Fruit fly (Drosophila melanogaster): ENCODE results near the gene ppk27.

ppk27 gene

DNA sequence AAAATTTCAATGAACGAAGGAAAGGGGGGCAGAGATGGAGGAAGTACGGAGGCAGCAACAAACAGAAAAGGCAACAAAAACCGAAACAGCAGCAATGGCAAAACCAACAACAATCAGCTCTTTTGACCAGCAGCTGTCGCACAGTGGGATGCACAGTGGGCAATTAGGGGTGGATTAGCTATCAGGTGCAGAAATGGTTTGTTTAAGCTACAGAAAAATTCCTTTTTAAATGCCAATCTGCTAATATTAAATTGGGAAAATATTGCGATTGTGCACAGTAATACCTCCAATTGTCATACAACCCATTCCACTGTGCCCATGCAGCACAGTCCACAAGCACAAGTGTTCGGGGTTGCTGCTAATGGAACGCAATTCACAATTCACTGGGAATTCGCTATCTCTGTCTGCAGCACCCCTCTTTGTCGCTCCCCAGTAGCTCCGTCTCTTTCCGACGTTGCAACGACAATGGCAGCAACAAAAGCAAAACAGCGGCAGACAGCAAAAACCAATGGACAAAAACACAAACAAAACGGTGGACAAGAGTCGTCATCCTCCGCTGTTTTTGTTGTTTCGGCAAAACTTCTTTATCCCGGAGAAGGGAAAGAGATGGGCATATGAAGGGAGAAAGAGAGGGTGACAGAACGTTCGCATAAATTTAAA, 30.1 kb upstream of the ppk27 start (continued):
- TF ChIP-seq tin (GFP tag; optimal IDR thresholded peaks at IDR 0.05) (peak; percentile 90), insv (GFP tag; optimal IDR thresholded peaks at IDR 0.05) (peak; percentile 34 to 35), CG7556 (GFP tag; optimal IDR thresholded peaks at IDR 0.05) (peak; percentile 91), dan (GFP tag; IDR thresholded peaks at IDR 0.05) (peak; percentile 95), ken (GFP tag; IDR thresholded peaks at IDR 0.05) (peak; percentile 96), sd (tag; optimal IDR thresholded peaks at IDR 0.05) (peak; percentile 78), Dip2 (GFP tag; IDR thresholded peaks at IDR 0.05) (peak; percentile 64), CG7372 (GFP tag; IDR thresholded peaks at IDR 0.05) (peak; percentile 91), CG4820 (GFP tag; optimal IDR thresholded peaks at IDR 0.05) (peak; percentile 92), CG30431 (GFP tag; optimal IDR thresholded peaks at IDR 0.05) (peak; percentile 97), emc (GFP tag; optimal IDR thresholded peaks at IDR 0.05) (peak; percentile 84), aop (GFP tag; IDR thresholded peaks at IDR 0.05) (peak; percentile 88), sna (GFP tag; IDR thresholded peaks at IDR 0.05; ENCODE audit: partially characterized antibody) (peak; percentile 39; the same call in 1 of the 2 replicates), Dref (GFP tag; IDR thresholded peaks at IDR 0.05) (no peak), stc (GFP tag; IDR thresholded peaks at IDR 0.05) (peak; percentile 97), CG3995 (GFP tag; optimal IDR thresholded peaks at IDR 0.05) (peak; percentile 19), oc (tag; optimal IDR thresholded peaks at IDR 0.05) (peak; percentile 95), CG3838 (GFP tag; optimal IDR thresholded peaks at IDR 0.05) (peak; percentile 88), CG7987 (GFP tag; optimal IDR thresholded peaks at IDR 0.05) (peak; percentile 58), NC2α (GFP tag; optimal IDR thresholded peaks at IDR 0.05) (peak; percentile 92), Mad (GFP tag; optimal IDR thresholded peaks at IDR 0.05) (peak; percentile 96), zfh2 (GFP tag; optimal IDR thresholded peaks at IDR 0.05) (peak; percentile 86), sc (optimal IDR thresholded peaks at IDR 0.05) (no peak), sc (GFP tag; optimal IDR thresholded peaks at IDR 0.05) (peak; percentile 93), ac (GFP tag; optimal IDR thresholded peaks at IDR 0.05) (peak; percentile 94), CTCF (GFP tag; optimal IDR thresholded peaks at IDR 0.05) (peak; percentile 31), CG11456 (GFP tag; IDR thresholded peaks at IDR 0.05) (peak; percentile 93), eve (GFP tag; optimal IDR thresholded peaks at IDR 0.05) (peak; percentile 96), Nf-YC (tag; optimal IDR thresholded peaks at IDR 0.05) (no peak), nmo (GFP tag; optimal IDR thresholded peaks at IDR 0.05) (peak; percentile 94), gt (GFP tag; IDR thresholded peaks at IDR 0.05) (peak; percentile 93), CG9932 (GFP tag; IDR thresholded peaks at IDR 0.05) (peak; percentile 76), ci (GFP tag; IDR thresholded peaks at IDR 0.05) (peak; percentile 98), br (optimal IDR thresholded peaks at IDR 0.05) (no peak), CHES-1-like (GFP tag; optimal IDR thresholded peaks at IDR 0.05) (peak; percentile 93), CG14710 (tag; optimal IDR thresholded peaks at IDR 0.05) (peak; percentile 74), MESR4 (GFP tag; optimal IDR thresholded peaks at IDR 0.05) (peak; percentile 58), CG9727 (GFP tag; optimal IDR thresholded peaks at IDR 0.05) (peak; percentile 92), CG31441 (GFP tag; IDR thresholded peaks at IDR 0.05) (peak; percentile 83), CG2120 (GFP tag; optimal IDR thresholded peaks at IDR 0.05) (peak; percentile 91), ERR (GFP tag; optimal IDR thresholded peaks at IDR 0.05) (peak; percentile 87), CG7839 (tag; optimal IDR thresholded peaks at IDR 0.05) (peak; percentile 91), Optix (GFP tag; IDR thresholded peaks at IDR 0.05) (peak; percentile 98), bab2 (GFP tag; optimal IDR thresholded peaks at IDR 0.05) (peak; percentile 90), CG18619 (GFP tag; optimal IDR thresholded peaks at IDR 0.05) (peak; percentile 91), lmd (GFP tag; IDR thresholded peaks at IDR 0.05) (peak; percentile 97), yki (optimal IDR thresholded peaks at IDR 0.05) (no peak), CG13424 (tag; optimal IDR thresholded peaks at IDR 0.05) (peak; percentile 89), Gsc (GFP tag; IDR thresholded peaks at IDR 0.05) (peak; percentile 92), Fer3 (tag; optimal IDR thresholded peaks at IDR 0.05) (peak; percentile 77), tap (tag; optimal IDR thresholded peaks at IDR 0.05) (peak; percentile 79), danr (GFP tag; IDR thresholded peaks at IDR 0.05) (peak; percentile 90), CG11247 (GFP tag; IDR thresholded peaks at IDR 0.05) (peak; percentile 92)
